Worm (Caenorhabditis elegans) whole organism, L3 larva: ENCODE data around the gene cal-2.

Experiments used
- R02D3.7 ChIP-seq: fragments of 150-350 bp; optimal IDR thresholded peaks from 2 replicates; lab custom pipeline; 2014; ENCODE audit warnings: missing biosample characterization, missing genetic modification characterization
- ZK546.5 ChIP-seq: sonication (generic microtip); optimal IDR thresholded peaks from 2 replicates; lab custom pipeline; 2017; ENCODE audit warnings: missing biosample characterization, missing genetic modification characterization
- ama-1 ChIP-seq: fragments of 150-350 bp; optimal IDR thresholded peaks from 2 replicates; lab custom pipeline; 2018
- ceh-28 ChIP-seq: fragments of 150-350 bp; optimal IDR thresholded peaks from 2 replicates; lab custom pipeline; 2014; ENCODE audit warnings: missing biosample characterization, missing genetic modification reagents, missing genetic modification characterization
- ceh-9 ChIP-seq: sonication (generic microtip); optimal IDR thresholded peaks from 2 replicates; lab custom pipeline; 2018; ENCODE audit warnings: missing biosample characterization, missing genetic modification characterization
- daf-12 ChIP-seq: fragments of 150-350 bp; optimal IDR thresholded peaks from 2 replicates; lab custom pipeline; 2014; ENCODE audit warnings: missing biosample characterization, missing genetic modification reagents, missing genetic modification characterization
- egl-27 ChIP-seq: sonication (generic microtip); optimal IDR thresholded peaks from 4 replicates; lab custom pipeline; 2017; ENCODE audit warnings: missing biosample characterization, missing genetic modification reagents, missing genetic modification characterization
- egl-5 ChIP-seq: fragments of 150-350 bp; optimal IDR thresholded peaks from 2 replicates; lab custom pipeline; 2017; ENCODE audit warnings: missing biosample characterization, missing genetic modification reagents, missing genetic modification characterization, inconsistent platforms
- elt-2 ChIP-seq: sonication (generic microtip); optimal IDR thresholded peaks from 2 replicates; lab custom pipeline; 2016; ENCODE audit warnings: missing genetic modification reagents, mild to moderate bottlenecking, missing genetic modification characterization, missing compliant biosample characterization
- elt-3 ChIP-seq, 3 experiments: fragments of 150-350 bp in 1 of 3; sonication (generic microtip) in 2 of 3; optimal IDR thresholded peaks; 2 replicates in 2 of 3; 4 replicates in 1 of 3; lab custom pipeline; 2014 to 2017; ENCODE audit warnings: missing biosample characterization in 3 of 3, missing genetic modification characterization in 3 of 3
- hmg-11 ChIP-seq: sonication (generic microtip); optimal IDR thresholded peaks from 2 replicates; lab custom pipeline; 2016; ENCODE audit warnings: missing genetic modification characterization, missing compliant biosample characterization
- jun-1 ChIP-seq: fragments of 150-350 bp; optimal IDR thresholded peaks from 2 replicates; lab custom pipeline; 2014; ENCODE audit warnings: missing biosample characterization, missing genetic modification reagents, missing genetic modification characterization
- lin-15B ChIP-seq: fragments of 150-350 bp; optimal IDR thresholded peaks from 2 replicates; lab custom pipeline; 2014; ENCODE audit warnings: missing biosample characterization, missing genetic modification characterization
- lin-39 ChIP-seq: fragments of 150-350 bp; optimal IDR thresholded peaks from 2 replicates; lab custom pipeline; 2018; ENCODE audit warnings: missing biosample characterization, missing genetic modification reagents, missing genetic modification characterization
- mdl-1 ChIP-seq: fragments of 150-350 bp; optimal IDR thresholded peaks from 2 replicates; lab custom pipeline; 2014; ENCODE audit warnings: missing biosample characterization, missing genetic modification characterization
- nhr-11 ChIP-seq: fragments of 150-350 bp; optimal IDR thresholded peaks from 2 replicates; lab custom pipeline; 2014; ENCODE audit warnings: missing biosample characterization, missing genetic modification characterization
- nhr-23 ChIP-seq: fragments of 150-350 bp; optimal IDR thresholded peaks from 2 replicates; lab custom pipeline; 2014; ENCODE audit warnings: missing biosample characterization, missing genetic modification reagents, missing genetic modification characterization
- nhr-28 ChIP-seq: fragments of 150-350 bp; optimal IDR thresholded peaks from 2 replicates; lab custom pipeline; 2014; ENCODE audit warnings: missing biosample characterization, missing genetic modification characterization
- nhr-43 ChIP-seq: sonication (generic microtip); optimal IDR thresholded peaks from 2 replicates; lab custom pipeline; 2016; ENCODE audit warnings: mild to moderate bottlenecking, missing genetic modification characterization, missing compliant biosample characterization; ENCODE audit not compliant: poor library complexity, severe bottlenecking
- nhr-67 ChIP-seq: fragments of 150-350 bp; optimal IDR thresholded peaks from 2 replicates; lab custom pipeline; 2014; ENCODE audit warnings: missing biosample characterization, missing genetic modification characterization
- nhr-76 ChIP-seq: fragments of 150-350 bp; sonication (generic microtip); optimal IDR thresholded peaks from 5 replicates; lab custom pipeline; 2014; ENCODE audit warnings: missing biosample characterization, missing genetic modification characterization
- pha-4 ChIP-seq: fragments of 150-350 bp; optimal IDR thresholded peaks from 2 replicates; lab custom pipeline; 2014; ENCODE audit warnings: missing biosample characterization, missing genetic modification reagents, missing genetic modification characterization
- pqm-1 ChIP-seq: fragments of 150-350 bp; optimal IDR thresholded peaks from 2 replicates; lab custom pipeline; 2017; ENCODE audit warnings: missing biosample characterization, missing genetic modification characterization, inconsistent platforms
- sea-2 ChIP-seq: fragments of 150-350 bp; sonication (generic microtip); optimal IDR thresholded peaks from 4 replicates; lab custom pipeline; 2014; ENCODE audit warnings: missing biosample characterization, missing genetic modification reagents, missing genetic modification characterization
- skn-1 ChIP-seq: fragments of 150-350 bp; optimal IDR thresholded peaks from 2 replicates; lab custom pipeline; 2014; ENCODE audit warnings: missing biosample characterization, missing genetic modification characterization
- tbx-2 ChIP-seq: sonication (generic microtip); optimal IDR thresholded peaks from 2 replicates; lab custom pipeline; 2016; ENCODE audit warnings: mild to moderate bottlenecking, missing genetic modification characterization, missing compliant biosample characterization
- unc-39 ChIP-seq: sonication (generic microtip); optimal IDR thresholded peaks from 4 replicates; lab custom pipeline; 2017; ENCODE audit warnings: missing biosample characterization, missing genetic modification characterization
- unc-62 ChIP-seq: fragments of 150-350 bp; sonication (generic microtip); optimal IDR thresholded peaks from 4 replicates; lab custom pipeline; 2014; ENCODE audit warnings: missing biosample characterization, missing genetic modification reagents, missing genetic modification characterization
- zag-1 ChIP-seq: fragments of 150-350 bp; optimal IDR thresholded peaks from 2 replicates; lab custom pipeline; 2014; ENCODE audit warnings: missing biosample characterization, missing genetic modification characterization
- ztf-11 ChIP-seq: fragments of 150-350 bp; optimal IDR thresholded peaks from 2 replicates; lab custom pipeline; 2014; ENCODE audit warnings: missing biosample characterization, missing genetic modification characterization
- ztf-4 ChIP-seq: fragments of 150-350 bp; optimal IDR thresholded peaks from 2 replicates; lab custom pipeline; 2014; ENCODE audit warnings: missing biosample characterization, missing genetic modification characterization

cal-2 gene

DNA sequence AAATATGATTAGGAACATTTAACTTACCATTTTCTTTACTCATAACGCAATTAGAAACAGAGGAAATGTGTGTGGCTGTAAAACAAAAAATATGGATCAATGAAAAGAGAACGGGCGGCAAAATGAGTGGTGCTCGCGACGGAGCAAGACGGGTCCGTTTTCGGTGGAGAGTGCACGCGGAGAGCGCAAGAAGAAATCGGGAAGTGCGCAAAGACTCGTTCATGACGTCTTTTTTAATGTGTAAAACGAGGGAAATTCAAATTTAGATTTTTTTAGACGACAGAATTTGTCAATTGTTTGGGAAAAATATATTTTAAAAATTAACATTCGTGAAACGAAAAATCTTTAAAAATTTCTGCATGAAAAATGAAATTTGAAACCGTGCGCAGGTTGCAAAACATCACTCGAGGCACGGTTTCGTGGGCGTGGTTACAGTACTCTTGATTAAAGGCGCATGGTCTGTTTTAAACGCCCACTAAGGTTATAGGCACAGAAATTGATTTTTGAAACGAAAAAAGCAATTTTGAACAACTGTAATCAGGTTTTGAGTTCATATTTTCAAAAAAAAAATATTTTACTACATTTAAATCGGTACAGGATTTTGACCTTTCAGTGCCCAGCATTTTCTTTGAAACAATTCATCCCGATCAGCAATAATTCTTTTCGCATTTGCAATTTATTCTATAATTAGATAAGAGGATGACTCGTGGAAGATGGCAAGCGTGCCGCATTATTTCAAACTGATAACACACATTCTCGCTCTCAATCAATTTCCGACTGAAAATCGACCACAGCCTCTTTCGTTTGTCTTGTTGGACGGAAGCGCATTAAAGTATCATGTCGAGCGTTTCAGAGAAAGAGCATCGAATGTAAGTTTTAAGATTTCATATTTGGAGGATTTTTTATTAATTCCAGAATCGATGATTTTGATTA is 9.0 kb downstream of the cal-2 start, which contains the start of the genes szy-20 and C18E9.5 (continued):
- TF ChIP-seq ZK546.5 = no peak
- peak; percentile 64 for TF ChIP-seq tbx-2 (tag; lab: Kevin White, UChicago)
- TF ChIP-seq nhr-67 (tag; lab: Kevin White, UChicago) = no peak
- TF ChIP-seq skn-1 = peak; percentile 18
- TF ChIP-seq ama-1 (lab: Kevin White, UChicago) = peak; percentile 49
- no peak for TF ChIP-seq ztf-4 (tag; lab: Kevin White, UChicago)
- TF ChIP-seq daf-12 (tag; lab: Kevin White, UChicago) = no peak
- TF ChIP-seq lin-15B (tag; lab: Kevin White, UChicago) = peak; percentile 81
- TF ChIP-seq ceh-28 (tag; lab: Kevin White, UChicago) = peak; percentile 60
- no peak for TF ChIP-seq nhr-28 (tag; lab: Kevin White, UChicago)
- peak; percentile 71 for TF ChIP-seq nhr-23 (tag; lab: Kevin White, UChicago)
- TF ChIP-seq sea-2 = no peak

DNA sequence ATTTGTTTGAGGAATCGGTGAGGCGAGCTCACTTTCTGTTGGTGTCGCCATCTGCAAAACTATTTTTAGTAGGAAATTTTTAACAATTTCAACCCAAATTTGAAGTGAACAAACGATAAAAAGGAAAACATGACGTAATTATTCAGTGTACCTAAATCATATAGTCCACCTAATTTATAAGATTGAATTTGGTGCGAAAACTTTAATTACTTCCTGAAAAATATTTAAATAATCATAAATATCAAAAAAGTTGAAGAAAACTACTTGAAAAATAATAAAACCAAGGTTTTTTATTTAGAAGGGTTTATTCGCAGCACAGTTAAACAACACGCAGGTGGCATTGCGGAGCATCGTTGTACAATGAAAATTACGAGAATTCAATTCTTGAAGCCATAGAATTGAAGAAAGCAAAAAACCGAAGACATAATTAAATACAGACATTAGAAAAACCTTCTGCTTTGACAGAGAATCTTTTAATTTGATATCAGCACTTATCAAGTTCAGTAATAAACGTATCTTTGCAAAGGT is 13.1 kb downstream of the cal-2 start, which contains the start of gene tomm-40:
TSS of gene tomm-40 (minus strand) at position 51 of the 528 bp plus-strand sequence.
- no peak for TF ChIP-seq egl-5 (tag; lab: Kevin White, UChicago)
- no peak for TF ChIP-seq zag-1 (tag; lab: Kevin White, UChicago)
- no peak for TF ChIP-seq unc-39 (tag; lab: Kevin White, UChicago)
- no peak for TF ChIP-seq egl-27 (tag; lab: Kevin White, UChicago)
- TF ChIP-seq hmg-11 (tag; lab: Kevin White, UChicago) = peak; percentile 27
- TF ChIP-seq pha-4 (tag; lab: Kevin White, UChicago) = peak; percentile 4
- TF ChIP-seq, all 47 proteins: peak for 2

- TF ChIP-seq unc-39 (tag; lab: Kevin White, UChicago) = no peak
- no peak for TF ChIP-seq elt-2
Measured at ce11 chrII:8982683-8983082, 22.2 kb downstream of the cal-2 start, which contains the start of gene C18E9.7. Gene C18E9.7, minus strand, starts transcription at chrII:8982783.

DNA sequence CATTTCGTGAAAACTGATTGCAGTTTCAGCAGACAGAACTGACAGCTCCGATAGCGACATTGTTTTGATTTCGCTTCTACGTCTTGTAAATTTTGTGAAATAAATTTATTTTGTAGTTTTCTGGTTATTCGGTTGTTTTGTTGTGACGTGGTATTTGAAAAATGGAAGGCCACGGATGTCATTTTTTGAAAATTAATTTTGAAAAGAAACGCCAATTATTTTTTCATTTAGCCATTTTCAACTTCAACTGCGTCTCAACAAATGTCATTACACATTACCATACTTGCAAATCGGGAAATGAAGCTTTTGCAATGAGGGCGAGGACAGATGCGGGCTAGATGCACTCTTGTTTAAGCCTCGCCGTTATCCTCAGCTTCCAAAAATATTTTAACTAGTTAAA is 27.4 kb downstream of the cal-2 start, which contains the start of gene C18E9.8:
TSS of gene C18E9.8 (minus strand) at position 101 of the 400 bp plus-strand sequence.
- no peak for TF ChIP-seq zag-1 (tag; lab: Kevin White, UChicago)
- peak; percentile 36 for TF ChIP-seq elt-2

DNA sequence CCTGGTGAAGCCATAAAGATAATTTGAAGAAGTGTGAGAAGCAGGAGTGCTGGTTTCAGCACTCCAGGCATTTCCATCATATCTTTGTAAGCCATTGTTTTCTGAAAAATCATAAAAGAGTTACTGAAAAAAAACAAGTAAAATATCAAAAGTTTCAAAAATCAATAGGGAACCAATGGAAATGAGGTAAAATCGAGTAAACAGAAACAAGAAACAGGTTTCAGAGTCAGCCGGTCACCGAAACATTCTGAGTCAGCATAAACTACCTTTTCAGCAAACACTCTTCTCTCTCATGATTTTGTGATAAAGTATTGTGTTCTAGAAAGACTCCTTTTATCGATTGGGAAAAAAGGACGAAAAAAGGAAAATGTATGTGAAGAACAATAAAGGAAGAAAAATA is 28.9 kb downstream of the cal-2 start, which contains the start of gene C18E9.9:
TSS of gene C18E9.9 (minus strand) at position 101 of the 400 bp plus-strand sequence.
- no peak for TF ChIP-seq ztf-4 (tag; lab: Kevin White, UChicago)
- peak; percentile 21 for TF ChIP-seq pqm-1 (tag; lab: Kevin White, UChicago)
- no peak for TF ChIP-seq ZK546.5
- peak; percentile 20 for TF ChIP-seq pha-4 (tag; lab: Kevin White, UChicago)
- TF ChIP-seq nhr-28 (tag; lab: Kevin White, UChicago) = no peak
- peak; percentile 12 for TF ChIP-seq elt-2

DNA sequence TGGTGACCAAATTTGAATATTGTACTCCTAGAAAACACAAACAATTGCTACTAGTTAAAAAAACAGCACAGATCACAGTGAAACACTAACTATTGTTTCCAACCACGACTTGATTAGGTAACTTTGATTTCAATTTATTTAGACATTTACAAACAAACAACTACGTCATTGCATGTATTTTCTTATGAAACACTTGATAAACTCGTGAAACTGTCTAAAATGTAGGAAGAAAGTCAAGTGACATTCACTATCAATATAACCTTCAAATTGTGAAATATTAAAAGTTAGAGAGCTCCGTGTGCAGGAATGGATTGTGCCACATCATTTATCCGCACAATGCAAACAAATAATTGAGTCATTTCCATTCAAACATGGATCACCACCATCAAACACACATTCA is 29.8 kb downstream of the cal-2 start:
- TF ChIP-seq nhr-76 (no peak), nhr-23 (tag; lab: Kevin White, UChicago) (no peak), zag-1 (tag; lab: Kevin White, UChicago) (no peak), pqm-1 (tag; lab: Kevin White, UChicago) (peak; percentile 38), nhr-11 (tag; lab: Kevin White, UChicago) (no peak), ztf-11 (tag; lab: Kevin White, UChicago) (no peak), ceh-9 (tag; lab: Kevin White, UChicago) (no peak), elt-3 (tag; optimal IDR thresholded peaks at IDR 0.05; lab: Kevin White, UChicago) (no peak), R02D3.7 (tag; lab: Kevin White, UChicago) (no peak), mdl-1 (tag; lab: Kevin White, UChicago) (no peak), nhr-67 (tag; lab: Kevin White, UChicago) (no peak), pha-4 (tag; lab: Kevin White, UChicago) (peak; percentile 65), elt-2 (peak; percentile 43), nhr-43 (tag; lab: Kevin White, UChicago) (no peak), lin-39 (tag; lab: Kevin White, UChicago) (no peak), jun-1 (tag; lab: Kevin White, UChicago) (peak; percentile 28), unc-62 (GFP tag; lab: Kevin White, UChicago) (no peak)
